Worm (Caenorhabditis elegans) whole organism, late embryonic: ENCODE data around the gene nlp-36.

ENCODE experiments used
- ceh-19 ChIP-seq: fragments of 200-800 bp; sonication (Bioruptor generic); optimal IDR thresholded peaks from 2 replicates; lab custom pipeline; 2018; ENCODE audit warnings: mild to moderate bottlenecking, missing genetic modification characterization, missing compliant biosample characterization
- fkh-6 ChIP-seq: sonication (generic microtip); optimal IDR thresholded peaks from 2 replicates; lab custom pipeline; 2016; ENCODE audit warnings: missing genetic modification characterization, missing compliant biosample characterization
- gmeb-2 ChIP-seq: sonication (generic microtip); optimal IDR thresholded peaks from 2 replicates; lab custom pipeline; 2016; ENCODE audit warnings: missing genetic modification characterization, inconsistent platforms, missing compliant biosample characterization
- odd-2 ChIP-seq: sonication (generic microtip); optimal IDR thresholded peaks from 2 replicates; lab custom pipeline; 2017; ENCODE audit warnings: antibody characterized with exemption, mild to moderate bottlenecking, missing genetic modification characterization, missing compliant biosample characterization
- pag-3 ChIP-seq: sonication (generic microtip); optimal IDR thresholded peaks from 2 replicates; lab custom pipeline; 2016; ENCODE audit warnings: missing compliant biosample characterization, missing genetic modification characterization, borderline replicate concordance
- pha-4 ChIP-seq: fragments of 150-350 bp; optimal IDR thresholded peaks from 2 replicates; lab custom pipeline; 2018; ENCODE audit warnings: missing biosample characterization, missing genetic modification reagents, missing genetic modification characterization
- sdc-2 ChIP-seq: sonication (generic microtip); optimal IDR thresholded peaks from 2 replicates; lab custom pipeline; 2016; ENCODE audit warnings: missing genotype, missing genetic modification characterization, missing compliant biosample characterization
- sox-4 ChIP-seq: sonication (generic microtip); optimal IDR thresholded peaks from 2 replicates; lab custom pipeline; 2017; ENCODE audit warnings: mild to moderate bottlenecking, missing genetic modification characterization, inconsistent platforms, missing compliant biosample characterization
- tbx-2 ChIP-seq: sonication (generic microtip); optimal IDR thresholded peaks from 2 replicates; lab custom pipeline; 2016; ENCODE audit warnings: missing genetic modification characterization, missing compliant biosample characterization

ce11 chrIII:9516148-9516547 is 27.6 kb downstream of the nlp-36 start, which contains the start of gene F55H2.7:
- TF ChIP-seq fkh-6 (tag; lab: Kevin White, UChicago) (no peak), ceh-19 (GFP tag; lab: Kevin White, UChicago) (no peak), pag-3 (tag; lab: Kevin White, UChicago) (no peak), sox-4 (tag; lab: Kevin White, UChicago) (no peak), odd-2 (tag; lab: Kevin White, UChicago) (no peak), pha-4 (no peak), gmeb-2 (no peak), tbx-2 (tag; lab: Kevin White, UChicago) (no peak), sdc-2 (no peak)
